Worm (Caenorhabditis elegans) whole organism, mixed stage, embryonic: Measurements from ENCODE around the gene H39E23.3.

ENCODE experiments used
- ceh-83 ChIP-seq: fragments of 200-800 bp; sonication (Bioruptor generic); optimal IDR thresholded peaks from 2 replicates; lab custom pipeline; 2018; ENCODE audit warnings: mild to moderate bottlenecking, missing genetic modification characterization, missing compliant biosample characterization
- ces-1 ChIP-seq: fragments of 150-350 bp; optimal IDR thresholded peaks from 2 replicates; lab custom pipeline; 2014; ENCODE audit warnings: missing biosample characterization, missing genetic modification reagents, missing genetic modification characterization
- drap-1 ChIP-seq: fragments of 200-800 bp; sonication (Bioruptor generic); optimal IDR thresholded peaks from 3 replicates; lab custom pipeline; 2018; ENCODE audit warnings: mild to moderate bottlenecking, missing genetic modification characterization, missing compliant biosample characterization
- elt-3 ChIP-seq: fragments of 150-350 bp; optimal IDR thresholded peaks from 2 replicates; lab custom pipeline; 2014; ENCODE audit warnings: missing biosample characterization, missing genetic modification characterization
- lsy-2 ChIP-seq: fragments of 150-350 bp; optimal IDR thresholded peaks from 2 replicates; lab custom pipeline; 2014; ENCODE audit warnings: missing biosample characterization, missing genetic modification characterization
- nhr-12 ChIP-seq: fragments of 150-350 bp; optimal IDR thresholded peaks from 2 replicates; lab custom pipeline; 2014; ENCODE audit warnings: missing biosample characterization, missing genetic modification characterization
- nhr-237 ChIP-seq: fragments of 150-350 bp; optimal IDR thresholded peaks from 2 replicates; lab custom pipeline; 2014; ENCODE audit warnings: missing biosample characterization, missing genetic modification characterization
- nhr-76 ChIP-seq: sonication (generic microtip); optimal IDR thresholded peaks from 2 replicates; lab custom pipeline; 2017; ENCODE audit warnings: missing biosample characterization, missing genetic modification characterization
- pha-4 ChIP-seq: fragments of 150-350 bp; optimal IDR thresholded peaks from 2 replicates; lab custom pipeline; 2018; ENCODE audit warnings: missing biosample characterization, missing genetic modification reagents, missing genetic modification characterization
- snpc-4 ChIP-seq: fragments of 150-350 bp; optimal IDR thresholded peaks from 2 replicates; lab custom pipeline; 2014; ENCODE audit warnings: missing biosample characterization, missing genetic modification characterization
- unc-39 ChIP-seq: fragments of 150-350 bp; optimal IDR thresholded peaks from 2 replicates; lab custom pipeline; 2014; ENCODE audit warnings: missing biosample characterization, missing genetic modification characterization
- unc-62 ChIP-seq: fragments of 150-350 bp; optimal IDR thresholded peaks from 2 replicates; lab custom pipeline; 2014; ENCODE audit warnings: missing biosample characterization, missing genetic modification reagents, missing genetic modification characterization
- ztf-11 ChIP-seq: fragments of 150-350 bp; optimal IDR thresholded peaks from 2 replicates; lab custom pipeline; 2014; ENCODE audit warnings: missing biosample characterization, missing genetic modification characterization

- TF ChIP-seq nhr-237 (tag; lab: Kevin White, UChicago) (no peak), lsy-2 (tag; lab: Kevin White, UChicago) (no peak), nhr-12 (tag; lab: Kevin White, UChicago) (no peak), unc-39 (no peak), ztf-11 (tag; lab: Kevin White, UChicago) (no peak), pha-4 (tag; lab: Kevin White, UChicago) (no peak), ces-1 (peak; percentile 16), ceh-83 (GFP tag; lab: Kevin White, UChicago) (no peak), drap-1 (GFP tag; lab: Kevin White, UChicago) (no peak), snpc-4 (no peak), unc-62 (GFP tag; lab: Kevin White, UChicago) (no peak), elt-3 (tag; lab: Kevin White, UChicago) (no peak), nhr-76 (no peak)
Measured at ce11 chrV:14133002-14133763, 25.6 kb downstream of the H39E23.3 start.
